Worm (Caenorhabditis elegans) whole organism, young adult: Measurements from ENCODE around the gene col-69.
A peak's percentile ranks its signal among the peaks of the same experiment; 100 is the strongest.

Source experiments
- C17E4.6 ChIP-seq: fragments of 200-800 bp; sonication (Bioruptor generic); IDR thresholded peaks from 2 replicates; pipeline ENCODE4 v1.3.6; 2022; ENCODE audit warnings: missing genetic modification reagents, missing genetic modification characterization, missing compliant biosample characterization
- D2030.7 ChIP-seq: fragments of 200-800 bp; sonication (Bioruptor generic); IDR thresholded peaks from 2 replicates; pipeline ENCODE4 v1.3.6; 2022; ENCODE audit warnings: missing genetic modification reagents, missing genetic modification characterization, missing compliant biosample characterization
- F23B12.7 ChIP-seq: sonication (generic microtip); optimal IDR thresholded peaks from 2 replicates; lab custom pipeline; 2017; ENCODE audit warnings: missing genetic modification characterization, mild to moderate bottlenecking, missing compliant biosample characterization, antibody characterized with exemption, moderate library complexity; ENCODE audit not compliant: insufficient read depth
- F37B4.10 ChIP-seq: fragments of 200-800 bp; sonication (Bioruptor generic); IDR thresholded peaks from 2 replicates; pipeline ENCODE4 v1.3.6; 2022; ENCODE audit warnings: missing genetic modification characterization, missing compliant biosample characterization
- F39B2.1 ChIP-seq: fragments of 200-800 bp; sonication (Bioruptor generic); IDR thresholded peaks from 2 replicates; pipeline ENCODE4 v1.3.6; 2022; ENCODE audit warnings: missing genetic modification reagents, missing genetic modification characterization, missing compliant biosample characterization
- F57A8.1 ChIP-seq: fragments of 200-800 bp; sonication (Bioruptor generic); optimal IDR thresholded peaks from 2 replicates; lab custom pipeline; 2018; ENCODE audit warnings: mild to moderate bottlenecking, missing genetic modification characterization, moderate library complexity, missing compliant biosample characterization
- F57C9.4 ChIP-seq: sonication (generic microtip); optimal IDR thresholded peaks from 2 replicates; lab custom pipeline; 2017; ENCODE audit warnings: mild to moderate bottlenecking, missing genetic modification characterization, missing compliant biosample characterization
- T07F8.4 ChIP-seq: sonication (generic microtip); optimal IDR thresholded peaks from 2 replicates; lab custom pipeline; 2016; ENCODE audit warnings: mild to moderate bottlenecking, missing genetic modification characterization, moderate library complexity, missing compliant biosample characterization
- T26A5.8 ChIP-seq: sonication (generic microtip); optimal IDR thresholded peaks from 2 replicates; lab custom pipeline; 2016; ENCODE audit warnings: missing genetic modification characterization, missing compliant biosample characterization
- Y53F4B.3 ChIP-seq: fragments of 200-800 bp; sonication (Bioruptor generic); IDR thresholded peaks from 2 replicates; pipeline ENCODE4 v1.3.6; 2022; ENCODE audit warnings: missing genetic modification reagents, missing genetic modification characterization, missing compliant biosample characterization
- Y56A3A.18 ChIP-seq: fragments of 200-800 bp; sonication (Bioruptor generic); IDR thresholded peaks from 2 replicates; pipeline ENCODE4 v1.3.6; 2022; ENCODE audit warnings: missing genetic modification reagents, missing genetic modification characterization, missing compliant biosample characterization
- Y95B8A.8 ChIP-seq: fragments of 200-800 bp; sonication (Bioruptor generic); IDR thresholded peaks from 2 replicates; pipeline ENCODE4 v1.3.6; 2022; ENCODE audit warnings: missing genetic modification reagents, missing genetic modification characterization, missing compliant biosample characterization
- ama-1 ChIP-seq, 3 experiments: fragments of 150-350 bp in 1 of 3; sonication (generic microtip) in 2 of 3; optimal IDR thresholded peaks; 2 replicates each; lab custom pipeline; 2014 to 2018; ENCODE audit warnings: missing biosample characterization in 2 of 3, missing genetic modification characterization in 2 of 3, missing genetic modification reagents in 2 of 3
- aptf-2 ChIP-seq: fragments of 200-800 bp; sonication (Bioruptor generic); conservative IDR thresholded peaks from 2 replicates; pipeline ENCODE4 v1.3.6; 2022; ENCODE audit warnings: missing genetic modification reagents, missing genetic modification characterization, missing compliant biosample characterization
- athp-1 ChIP-seq: sonication (generic microtip); optimal IDR thresholded peaks from 2 replicates; lab custom pipeline; 2017; ENCODE audit warnings: mild to moderate bottlenecking, missing genetic modification characterization, missing compliant biosample characterization
- attf-3 ChIP-seq: fragments of 200-800 bp; sonication (Bioruptor generic); conservative IDR thresholded peaks from 2 replicates; pipeline ENCODE4 v1.3.6; 2022; ENCODE audit warnings: missing genetic modification reagents, missing genetic modification characterization, missing compliant biosample characterization
- cebp-1 ChIP-seq, 2 experiments: fragments of 200-800 bp in 1 of 2; sonication (Bioruptor generic) in 1 of 2; sonication (generic microtip) in 1 of 2; IDR thresholded peaks in 1 of 2; optimal IDR thresholded peaks in 1 of 2; 2 replicates each; pipeline versions ENCODE4 v1.3.6 to Lab custom; 2017 to 2022; ENCODE audit warnings: missing compliant biosample characterization in 2 of 2, missing genetic modification characterization in 2 of 2, mild to moderate bottlenecking in 1 of 2, missing genetic modification reagents in 1 of 2, moderate library complexity in 1 of 2
- ceh-100 ChIP-seq: fragments of 200-800 bp; sonication (Bioruptor generic); IDR thresholded peaks from 2 replicates; pipeline ENCODE4 v1.3.6; 2022; ENCODE audit warnings: missing genetic modification reagents, missing genetic modification characterization, missing compliant biosample characterization
- ceh-27 ChIP-seq: fragments of 200-800 bp; sonication (Bioruptor generic); optimal IDR thresholded peaks from 2 replicates; lab custom pipeline; 2018; ENCODE audit warnings: mild to moderate bottlenecking, missing genetic modification characterization, moderate library complexity, missing compliant biosample characterization
- chd-7 ChIP-seq: sonication (generic microtip); optimal IDR thresholded peaks from 2 replicates; lab custom pipeline; 2016; ENCODE audit warnings: mild to moderate bottlenecking, missing genetic modification characterization, moderate library complexity, missing compliant biosample characterization
- die-1 ChIP-seq: sonication (generic microtip); optimal IDR thresholded peaks from 2 replicates; lab custom pipeline; 2016; ENCODE audit warnings: missing genotype, mild to moderate bottlenecking, missing genetic modification characterization, missing compliant biosample characterization
- dpl-1 ChIP-seq: fragments of 150-350 bp; optimal IDR thresholded peaks from 2 replicates; lab custom pipeline; 2014; ENCODE audit warnings: missing biosample characterization, missing genetic modification reagents, missing genetic modification characterization
- fkh-3 ChIP-seq: sonication (generic microtip); optimal IDR thresholded peaks from 2 replicates; lab custom pipeline; 2016; ENCODE audit warnings: mild to moderate bottlenecking, missing genetic modification characterization, missing compliant biosample characterization
- him-1 ChIP-seq: sonication (generic microtip); optimal IDR thresholded peaks from 2 replicates; lab custom pipeline; 2016; ENCODE audit warnings: missing genotype, missing genetic modification reagents, missing genetic modification characterization, missing compliant biosample characterization
- hmg-20 ChIP-seq: fragments of 200-800 bp; sonication (Bioruptor generic); IDR thresholded peaks from 2 replicates; pipeline ENCODE4 v1.3.6; 2022; ENCODE audit warnings: missing genetic modification reagents, missing genetic modification characterization, missing compliant biosample characterization
- hrde-1 ChIP-seq: sonication (generic microtip); optimal IDR thresholded peaks from 2 replicates; lab custom pipeline; 2016; ENCODE audit warnings: missing genetic modification characterization, mild to moderate bottlenecking, missing compliant biosample characterization, moderate library complexity, missing genotype, missing genetic modification reagents, borderline replicate concordance
- lin-40 ChIP-seq: sonication (generic microtip); optimal IDR thresholded peaks from 2 replicates; lab custom pipeline; 2016; ENCODE audit warnings: missing genetic modification characterization, mild to moderate bottlenecking, missing compliant biosample characterization, missing genotype, missing genetic modification reagents
- lsl-1 ChIP-seq: fragments of 200-800 bp; sonication (Bioruptor generic); optimal IDR thresholded peaks from 2 replicates; lab custom pipeline; 2018; ENCODE audit warnings: mild to moderate bottlenecking, missing genetic modification characterization, moderate library complexity, missing compliant biosample characterization
- lsy-27 ChIP-seq: sonication (generic microtip); optimal IDR thresholded peaks from 2 replicates; lab custom pipeline; 2017; ENCODE audit warnings: missing genetic modification characterization, mild to moderate bottlenecking, missing compliant biosample characterization, antibody characterized with exemption, missing genotype, borderline replicate concordance; ENCODE audit not compliant: insufficient read depth
- madf-10 ChIP-seq: sonication (generic microtip); optimal IDR thresholded peaks from 2 replicates; lab custom pipeline; 2016; ENCODE audit warnings: mild to moderate bottlenecking, missing genetic modification characterization, missing compliant biosample characterization
- mcd-1 ChIP-seq: fragments of 200-800 bp; sonication (Bioruptor generic); IDR thresholded peaks from 2 replicates; pipeline ENCODE4 v1.3.6; 2022; ENCODE audit warnings: missing genetic modification reagents, missing genetic modification characterization, missing compliant biosample characterization
- mel-28 ChIP-seq: sonication (generic microtip); optimal IDR thresholded peaks from 2 replicates; lab custom pipeline; 2016; ENCODE audit warnings: borderline replicate concordance, mild to moderate bottlenecking, missing genetic modification characterization, missing compliant biosample characterization
- mxl-1 ChIP-seq: sonication (generic microtip); optimal IDR thresholded peaks from 2 replicates; lab custom pipeline; 2016; ENCODE audit warnings: missing genetic modification characterization, missing compliant biosample characterization
- nfya-1 ChIP-seq: sonication (generic microtip); optimal IDR thresholded peaks from 2 replicates; lab custom pipeline; 2017; ENCODE audit warnings: antibody characterized with exemption, missing compliant biosample characterization, missing genetic modification characterization, borderline replicate concordance; ENCODE audit not compliant: insufficient read depth
- nfya-2 ChIP-seq: fragments of 200-800 bp; sonication (Bioruptor generic); IDR thresholded peaks from 2 replicates; pipeline ENCODE4 v1.3.6; 2022; ENCODE audit warnings: missing genetic modification reagents, missing genetic modification characterization, missing compliant biosample characterization
- nfyb-1 ChIP-seq: fragments of 200-800 bp; sonication (Bioruptor generic); IDR thresholded peaks from 2 replicates; pipeline ENCODE4 v1.3.6; 2022; ENCODE audit warnings: missing genetic modification reagents, missing genetic modification characterization, missing compliant biosample characterization
- nhr-90 ChIP-seq: sonication (generic microtip); optimal IDR thresholded peaks from 2 replicates; lab custom pipeline; 2016; ENCODE audit warnings: missing genotype, mild to moderate bottlenecking, missing genetic modification characterization, missing compliant biosample characterization
- pbrm-1 ChIP-seq: fragments of 200-800 bp; sonication (Bioruptor generic); IDR thresholded peaks from 2 replicates; pipeline ENCODE4 v1.3.6; 2022; ENCODE audit warnings: missing genetic modification reagents, missing genetic modification characterization, missing compliant biosample characterization
- pha-4 ChIP-seq: fragments of 150-350 bp; sonication (generic microtip); optimal IDR thresholded peaks from 2 replicates; lab custom pipeline; 2014; ENCODE audit warnings: missing biosample characterization, missing genetic modification reagents, missing genetic modification characterization
- tbp1 ChIP-seq: fragments of 200-800 bp; sonication (Bioruptor generic); optimal IDR thresholded peaks from 2 replicates; lab custom pipeline; 2018; ENCODE audit warnings: mild to moderate bottlenecking, missing genetic modification characterization, missing compliant biosample characterization
- tlf-1 ChIP-seq: fragments of 200-800 bp; sonication (Bioruptor generic); optimal IDR thresholded peaks from 2 replicates; lab custom pipeline; 2018; ENCODE audit warnings: mild to moderate bottlenecking, missing genetic modification characterization, missing compliant biosample characterization
- unc-130 ChIP-seq: sonication (generic microtip); optimal IDR thresholded peaks from 2 replicates; lab custom pipeline; 2016; ENCODE audit warnings: missing genetic modification reagents, missing genetic modification characterization, missing compliant biosample characterization
- ztf-18 ChIP-seq: sonication (generic microtip); optimal IDR thresholded peaks from 2 replicates; lab custom pipeline; 2016; ENCODE audit warnings: missing genotype, mild to moderate bottlenecking, missing genetic modification characterization, missing compliant biosample characterization
- ztf-22 ChIP-seq: fragments of 200-800 bp; sonication (Bioruptor generic); optimal IDR thresholded peaks from 2 replicates; lab custom pipeline; 2018; ENCODE audit warnings: mild to moderate bottlenecking, missing genetic modification characterization, moderate library complexity, missing compliant biosample characterization
- ztf-25 ChIP-seq: fragments of 200-800 bp; sonication (Bioruptor generic); IDR thresholded peaks from 2 replicates; pipeline ENCODE4 v1.3.6; 2022; ENCODE audit warnings: missing genetic modification reagents, missing genetic modification characterization, missing compliant biosample characterization

The col-69 gene

ce11 chrII:294606-295005 lies 10.9 kb downstream of the col-69 start, which contains the start of gene B0432.11:
Gene B0432.11, minus strand, starts transcription at chrII:294706.
- TF ChIP-seq madf-10, result no peak
- no peak for TF ChIP-seq ceh-27 (GFP tag; lab: Kevin White, UChicago)
- TF ChIP-seq pbrm-1 (GFP tag; lab: Robert Waterston, UW), result no peak
- no peak for TF ChIP-seq mel-28 (tag; lab: Kevin White, UChicago)
- no peak for TF ChIP-seq F23B12.7 (tag; lab: Kevin White, UChicago)
- TF ChIP-seq nhr-90 (tag; lab: Kevin White, UChicago), result no peak
- TF ChIP-seq Y56A3A.18 (GFP tag; lab: Robert Waterston, UW), result no peak
- no peak for TF ChIP-seq Y95B8A.8 (GFP tag; lab: Robert Waterston, UW)
- TF ChIP-seq ztf-22 (GFP tag; lab: Kevin White, UChicago), result no peak
- TF ChIP-seq F57A8.1 (GFP tag; lab: Kevin White, UChicago), result no peak
- no peak for TF ChIP-seq nfyb-1 (GFP tag; lab: Robert Waterston, UW)
- TF ChIP-seq Y53F4B.3 (GFP tag; lab: Robert Waterston, UW), result no peak
- no peak for TF ChIP-seq F37B4.10 (GFP tag; lab: Robert Waterston, UW)
- no peak for TF ChIP-seq aptf-2 (GFP tag; lab: Robert Waterston, UW)
- no peak for TF ChIP-seq D2030.7
- TF ChIP-seq mcd-1 (GFP tag; lab: Robert Waterston, UW), result no peak
- no peak for TF ChIP-seq athp-1 (tag; lab: Kevin White, UChicago)
- no peak for TF ChIP-seq nfya-2 (GFP tag; lab: Robert Waterston, UW)
- TF ChIP-seq ceh-100 (GFP tag; lab: Robert Waterston, UW), result no peak

ce11 chrII:290282-290681 lies 15.3 kb downstream of the col-69 start, which contains the start of gene djr-1.1:
Gene djr-1.1, plus strand, starts transcription at chrII:290582.
- no peak for TF ChIP-seq nfyb-1 (GFP tag; lab: Robert Waterston, UW)
- TF ChIP-seq tbp1 (GFP tag; lab: Kevin White, UChicago), result no peak
- no peak for TF ChIP-seq T26A5.8 (tag; lab: Kevin White, UChicago)
- no peak for TF ChIP-seq D2030.7
- TF ChIP-seq F39B2.1 (GFP tag; lab: Robert Waterston, UW), result no peak
- TF ChIP-seq ztf-18, result no peak
- no peak for TF ChIP-seq fkh-3
- no peak for TF ChIP-seq ceh-27 (GFP tag; lab: Kevin White, UChicago)
- TF ChIP-seq him-1 (tag; lab: Kevin White, UChicago), result no peak
- no peak for TF ChIP-seq dpl-1 (GFP tag; lab: Kevin White, UChicago)
- TF ChIP-seq nfya-1 (tag; lab: Kevin White, UChicago), result no peak
- no peak for TF ChIP-seq mxl-1 (tag; lab: Kevin White, UChicago)
- no peak for TF ChIP-seq F57C9.4
- no peak for TF ChIP-seq Y53F4B.3 (GFP tag; lab: Robert Waterston, UW)
- no peak for TF ChIP-seq T07F8.4
- no peak for TF ChIP-seq tlf-1 (GFP tag; lab: Kevin White, UChicago)
- no peak for TF ChIP-seq hmg-20
- no peak for TF ChIP-seq F23B12.7 (tag; lab: Kevin White, UChicago)

ce11 chrII:288705-289205 lies 16.8 kb downstream of the col-69 start, which contains the start of gene mrpl-41:
Gene mrpl-41, plus strand, starts transcription at chrII:288939.
- no peak for TF ChIP-seq lsy-27 (tag; lab: Kevin White, UChicago)
- TF ChIP-seq ama-1 (optimal IDR thresholded peaks at IDR 0.05; lab: Kevin White, UChicago), result no peak
- TF ChIP-seq ama-1 (GFP tag; optimal IDR thresholded peaks at IDR 0.05; lab: Kevin White, UChicago), result no peak
- no peak for TF ChIP-seq C17E4.6 (GFP tag; lab: Robert Waterston, UW)
- no peak for TF ChIP-seq attf-3 (GFP tag; lab: Robert Waterston, UW)
- TF ChIP-seq lsl-1 (GFP tag; lab: Kevin White, UChicago), result no peak
- TF ChIP-seq ztf-25 (GFP tag; lab: Robert Waterston, UW), result no peak
- TF ChIP-seq cebp-1 (GFP tag; IDR thresholded peaks at IDR 0.05; lab: Robert Waterston, UW), result no peak
- TF ChIP-seq cebp-1 (tag; optimal IDR thresholded peaks at IDR 0.05; lab: Kevin White, UChicago), result peak; percentile 28
- TF ChIP-seq die-1 (tag; lab: Kevin White, UChicago), result no peak
- TF ChIP-seq hrde-1 (tag; lab: Kevin White, UChicago), result no peak
- TF ChIP-seq lin-40 (tag; lab: Kevin White, UChicago), result no peak
- TF ChIP-seq unc-130 (GFP tag; lab: Kevin White, UChicago), result no peak
- TF ChIP-seq pha-4 (tag; lab: Kevin White, UChicago), result no peak
- no peak for TF ChIP-seq Y95B8A.8 (GFP tag; lab: Robert Waterston, UW)
- no peak for TF ChIP-seq chd-7 (tag; lab: Kevin White, UChicago)
- no peak for TF ChIP-seq madf-10
